Worm (Caenorhabditis elegans): ENCODE results near the gene egl-23.

DNA sequence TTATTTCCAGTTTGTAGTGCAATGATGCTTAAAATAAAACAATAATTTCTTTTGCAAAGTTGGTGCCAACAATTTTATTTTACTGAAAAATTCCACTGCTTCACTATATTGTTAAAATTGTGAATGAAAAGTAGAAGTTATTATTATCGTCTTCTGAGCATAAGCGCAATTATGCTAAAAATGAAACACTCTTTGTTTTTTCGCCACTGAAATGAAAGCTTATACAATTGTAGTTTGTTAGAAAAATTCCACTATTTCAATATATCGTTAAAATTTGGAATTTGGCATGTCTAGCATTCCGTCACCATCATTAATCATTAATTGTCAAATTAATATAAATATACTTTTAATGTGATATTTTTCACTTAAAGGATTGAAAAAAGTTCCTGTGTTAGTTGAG, 34.9 kb upstream of the egl-23 start:
- TF ChIP-seq nhr-12 (tag; optimal IDR thresholded peaks at IDR 0.05) = no peak
- no peak for TF ChIP-seq snpc-4 (tag; optimal IDR thresholded peaks at IDR 0.05)
- TF ChIP-seq ztf-11 (tag; optimal IDR thresholded peaks at IDR 0.05) = no peak
- no peak for TF ChIP-seq blmp-1 (tag; optimal IDR thresholded peaks at IDR 0.05)
- no peak for TF ChIP-seq ces-1 (GFP tag; optimal IDR thresholded peaks at IDR 0.05)
- TF ChIP-seq ceh-39 (tag; optimal IDR thresholded peaks at IDR 0.05) = no peak
- no peak for TF ChIP-seq unc-62 (GFP tag; optimal IDR thresholded peaks at IDR 0.05)
- TF ChIP-seq lsy-2 (tag; optimal IDR thresholded peaks at IDR 0.05) = no peak
- TF ChIP-seq pha-4 (tag; optimal IDR thresholded peaks at IDR 0.05) = no peak
- TF ChIP-seq unc-39 (tag; optimal IDR thresholded peaks at IDR 0.05) = no peak
- TF ChIP-seq nhr-76 (tag; optimal IDR thresholded peaks at IDR 0.05) = no peak
- TF ChIP-seq unc-120 (tag; optimal IDR thresholded peaks at IDR 0.05; ENCODE audit: poor library complexity, severe bottlenecking) = no peak
- TF ChIP-seq cnd-1 (tag; optimal IDR thresholded peaks at IDR 0.05) = no peak
- TF ChIP-seq flh-1 (GFP tag; optimal IDR thresholded peaks at IDR 0.05) = no peak

All from whole organism, mixed stage, embryonic.